Worm (Caenorhabditis elegans): Measurements from ENCODE around the gene tsp-3.

ce11 chrIII:13258752-13259151 is 46.3 kb downstream of the tsp-3 start:
- TF ChIP-seq unc-62 (GFP tag; optimal IDR thresholded peaks at IDR 0.05), result no peak
- no peak for TF ChIP-seq unc-39 (tag; optimal IDR thresholded peaks at IDR 0.05)
- no peak for TF ChIP-seq zag-1 (tag; optimal IDR thresholded peaks at IDR 0.05)
- TF ChIP-seq aly-2 (tag; optimal IDR thresholded peaks at IDR 0.05), result no peak
- no peak for TF ChIP-seq ZK546.5 (tag; optimal IDR thresholded peaks at IDR 0.05)
- TF ChIP-seq ztf-4 (tag; optimal IDR thresholded peaks at IDR 0.05), result no peak
- peak; percentile 16 for TF ChIP-seq nhr-23 (tag; optimal IDR thresholded peaks at IDR 0.05)
